Worm (Caenorhabditis elegans): ENCODE results near the gene T27A10.5.

T27A10.5 gene

ce11 chrX:3547097-3547496, 26.3 kb downstream of the T27A10.5 start:
- TF ChIP-seq ref-1 (GFP tag; conservative IDR thresholded peaks at IDR 0.05) = no peak

- TF ChIP-seq tab-1 (GFP tag; IDR thresholded peaks at IDR 0.05) (no peak), ztf-29 (GFP tag; IDR thresholded peaks at IDR 0.05) (no peak), ztf-23 (GFP tag; IDR thresholded peaks at IDR 0.05) (no peak), flt-1 (GFP tag; IDR thresholded peaks at IDR 0.05) (no peak), T22C8.4 (GFP tag; IDR thresholded peaks at IDR 0.05) (no peak), med-1 (GFP tag; optimal IDR thresholded peaks at IDR 0.05; ENCODE audit: insufficient read depth) (no peak), klf-2 (GFP tag; conservative IDR thresholded peaks at IDR 0.05) (no peak), ref-1 (GFP tag; conservative IDR thresholded peaks at IDR 0.05) (no peak), cog-1 (tag; optimal IDR thresholded peaks at IDR 0.05) (no peak)
Observed at ce11 chrX:3542242-3542641, 31.1 kb downstream of the T27A10.5 start, which contains the start of gene rgs-7. Gene rgs-7, plus strand, starts transcription at chrX:3542542.

ce11 chrX:3540861-3541260, 32.5 kb downstream of the T27A10.5 start:
- TF ChIP-seq ztf-23 (GFP tag; IDR thresholded peaks at IDR 0.05) (no peak), cog-1 (tag; optimal IDR thresholded peaks at IDR 0.05) (peak; percentile 27), tab-1 (GFP tag; IDR thresholded peaks at IDR 0.05) (peak; percentile 50; the same call in 1 of the 2 replicates), flt-1 (GFP tag; IDR thresholded peaks at IDR 0.05) (0 out of 2 replicates have a peak, but pooled peaks have one; percentile 43)

- TF ChIP-seq flt-1 (GFP tag; IDR thresholded peaks at IDR 0.05) = no peak
Observed at ce11 chrX:3538067-3538466, 35.3 kb downstream of the T27A10.5 start.

- TF ChIP-seq cog-1 (tag; optimal IDR thresholded peaks at IDR 0.05) = no peak
- TF ChIP-seq klf-2 (GFP tag; conservative IDR thresholded peaks at IDR 0.05) = no peak
- no peak for TF ChIP-seq T22C8.4 (GFP tag; IDR thresholded peaks at IDR 0.05)
Observed at ce11 chrX:3537335-3537734, 36.0 kb downstream of the T27A10.5 start, which contains the start of gene gyg-1. Gene gyg-1, plus strand, starts transcription at chrX:3537635.

DNA sequence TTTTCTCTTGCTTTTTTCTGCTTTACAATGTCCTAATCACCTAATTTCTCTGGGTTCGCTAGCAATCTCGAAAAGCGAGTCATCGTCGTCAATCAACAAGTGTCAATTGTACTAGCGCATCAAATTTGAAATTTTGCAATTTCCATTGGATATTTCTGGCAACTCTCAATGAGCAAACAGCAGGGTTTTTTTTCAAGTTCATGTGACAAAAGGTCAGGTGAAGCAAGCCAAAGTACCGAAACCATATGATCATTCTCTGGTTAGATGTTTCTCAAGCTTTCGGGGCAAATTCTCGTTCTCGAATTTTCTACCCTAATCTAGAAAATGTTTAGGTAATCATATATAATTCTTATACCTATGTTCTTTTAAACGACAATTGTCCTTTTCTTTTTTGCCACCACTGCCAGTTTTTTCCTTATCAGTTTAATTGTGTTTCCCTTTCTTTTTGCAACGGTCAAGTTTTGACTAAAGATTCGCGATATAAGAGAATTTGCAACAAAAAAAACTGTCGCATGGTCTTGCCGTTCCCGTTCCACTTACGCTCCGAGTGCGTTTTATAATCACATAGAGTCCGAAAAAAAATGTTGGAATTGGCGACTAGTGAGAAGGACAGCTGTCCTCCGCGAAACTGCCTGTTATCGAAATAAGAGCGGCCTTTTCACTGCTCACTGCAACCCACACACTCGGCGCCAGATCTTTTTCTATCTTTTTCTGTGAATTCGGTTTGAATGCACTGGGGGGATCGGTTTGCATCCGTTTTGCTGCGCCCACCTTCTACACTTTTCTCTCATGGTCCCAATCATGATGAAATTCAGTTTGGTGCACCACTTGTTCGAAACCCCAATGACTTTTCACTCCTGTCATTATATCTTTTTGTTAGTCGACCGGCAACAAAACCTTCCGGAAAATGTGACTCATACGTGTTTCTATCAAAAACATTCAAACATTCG, 36.8 kb downstream of the T27A10.5 start:
- TF ChIP-seq med-1 (GFP tag; optimal IDR thresholded peaks at IDR 0.05; ENCODE audit: insufficient read depth) = no peak
- no peak for TF ChIP-seq T22C8.4 (GFP tag; IDR thresholded peaks at IDR 0.05)
- no peak for TF ChIP-seq klf-2 (GFP tag; conservative IDR thresholded peaks at IDR 0.05)
- no peak for TF ChIP-seq flt-1 (GFP tag; IDR thresholded peaks at IDR 0.05)
- no peak for TF ChIP-seq ztf-29 (GFP tag; IDR thresholded peaks at IDR 0.05)
- TF ChIP-seq cog-1 (tag; optimal IDR thresholded peaks at IDR 0.05) = no peak
- TF ChIP-seq ref-1 (GFP tag; conservative IDR thresholded peaks at IDR 0.05) = no peak
- TF ChIP-seq ztf-23 (GFP tag; IDR thresholded peaks at IDR 0.05) = no peak
- TF ChIP-seq tab-1 (GFP tag; IDR thresholded peaks at IDR 0.05) = no peak

- TF ChIP-seq ztf-29 (GFP tag; IDR thresholded peaks at IDR 0.05) (no peak), med-1 (GFP tag; optimal IDR thresholded peaks at IDR 0.05; ENCODE audit: insufficient read depth) (no peak), T22C8.4 (GFP tag; IDR thresholded peaks at IDR 0.05) (no peak), ref-1 (GFP tag; conservative IDR thresholded peaks at IDR 0.05) (no peak), flt-1 (GFP tag; IDR thresholded peaks at IDR 0.05) (no peak), tab-1 (GFP tag; IDR thresholded peaks at IDR 0.05) (no peak), ztf-23 (GFP tag; IDR thresholded peaks at IDR 0.05) (no peak), klf-2 (GFP tag; conservative IDR thresholded peaks at IDR 0.05) (no peak)
Observed at ce11 chrX:3535505-3535904, 37.9 kb downstream of the T27A10.5 start.

ce11 chrX:3534218-3534617, 39.2 kb downstream of the T27A10.5 start:
- TF ChIP-seq ref-1 (GFP tag; conservative IDR thresholded peaks at IDR 0.05) (no peak), med-1 (GFP tag; optimal IDR thresholded peaks at IDR 0.05; ENCODE audit: insufficient read depth) (no peak), ztf-29 (GFP tag; IDR thresholded peaks at IDR 0.05) (no peak), flt-1 (GFP tag; IDR thresholded peaks at IDR 0.05) (no peak), T22C8.4 (GFP tag; IDR thresholded peaks at IDR 0.05) (no peak), tab-1 (GFP tag; IDR thresholded peaks at IDR 0.05) (no peak), cog-1 (tag; optimal IDR thresholded peaks at IDR 0.05) (no peak), ztf-23 (GFP tag; IDR thresholded peaks at IDR 0.05) (no peak), klf-2 (GFP tag; conservative IDR thresholded peaks at IDR 0.05) (no peak)

DNA sequence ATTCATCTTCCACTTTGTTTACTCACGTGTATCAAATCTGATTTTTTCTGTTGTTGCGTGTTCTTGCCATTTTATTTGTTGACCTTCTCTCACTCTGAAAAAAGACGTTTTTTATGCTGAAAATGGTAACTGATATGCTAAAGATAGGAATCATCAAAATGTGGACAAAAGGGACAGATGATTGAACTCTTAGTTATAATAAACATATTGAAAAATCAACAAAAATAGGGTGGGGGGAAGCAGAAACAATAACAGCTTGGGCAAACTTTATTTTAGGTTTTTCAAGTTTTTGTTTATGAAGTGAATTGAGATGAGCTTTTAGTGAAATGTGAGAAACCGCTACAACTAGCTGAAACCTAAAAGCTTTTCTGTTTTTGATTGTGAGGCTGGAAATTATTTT, 40.5 kb downstream of the T27A10.5 start, which contains the start of gene F56B6.6:
Gene F56B6.6, minus strand, starts transcription at position 101 of the 400 bp plus-strand sequence.
- TF ChIP-seq flt-1 (GFP tag; IDR thresholded peaks at IDR 0.05) (no peak), T22C8.4 (GFP tag; IDR thresholded peaks at IDR 0.05) (no peak), ref-1 (GFP tag; conservative IDR thresholded peaks at IDR 0.05) (no peak), cog-1 (tag; optimal IDR thresholded peaks at IDR 0.05) (no peak), klf-2 (GFP tag; conservative IDR thresholded peaks at IDR 0.05) (no peak), tab-1 (GFP tag; IDR thresholded peaks at IDR 0.05) (no peak)

- TF ChIP-seq cog-1 (tag; optimal IDR thresholded peaks at IDR 0.05) = no peak
- TF ChIP-seq ztf-23 (GFP tag; IDR thresholded peaks at IDR 0.05) = no peak
- no peak for TF ChIP-seq ref-1 (GFP tag; conservative IDR thresholded peaks at IDR 0.05)
- no peak for TF ChIP-seq klf-2 (GFP tag; conservative IDR thresholded peaks at IDR 0.05)
- TF ChIP-seq flt-1 (GFP tag; IDR thresholded peaks at IDR 0.05) = no peak
- no peak for TF ChIP-seq med-1 (GFP tag; optimal IDR thresholded peaks at IDR 0.05; ENCODE audit: insufficient read depth)
- TF ChIP-seq ztf-29 (GFP tag; IDR thresholded peaks at IDR 0.05) = no peak
- no peak for TF ChIP-seq T22C8.4 (GFP tag; IDR thresholded peaks at IDR 0.05)
Observed at ce11 chrX:3526712-3527111, 46.7 kb downstream of the T27A10.5 start.

Data from whole organism, midembryonic.